Worm (Caenorhabditis elegans): Measurements from ENCODE around the gene srbc-8.

The srbc-8 gene

DNA sequence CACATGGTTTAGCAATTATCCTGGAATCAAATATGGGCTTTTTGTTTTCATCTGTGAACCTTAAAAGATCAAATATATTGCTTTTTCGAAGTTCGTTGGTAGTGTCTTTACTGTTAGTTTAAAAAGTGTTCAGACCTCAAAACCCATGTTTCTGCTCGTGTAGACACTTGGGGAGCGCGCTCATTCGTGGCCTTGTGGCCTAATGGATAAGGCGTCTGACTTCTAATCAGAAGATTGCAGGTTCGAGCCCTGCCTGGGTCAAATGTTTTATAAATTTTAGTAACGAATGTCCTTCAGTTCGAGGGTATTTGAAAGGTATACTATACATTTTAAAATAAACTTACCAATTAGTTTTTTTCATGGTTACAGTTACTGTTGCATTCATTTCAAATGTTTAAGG lies 21.3 kb upstream of the srbc-8 start:
- no peak for TF ChIP-seq W03F9.2 (tag; optimal IDR thresholded peaks at IDR 0.05)
- no peak for TF ChIP-seq him-1 (tag; optimal IDR thresholded peaks at IDR 0.05)
- no peak for TF ChIP-seq dao-5 (tag; optimal IDR thresholded peaks at IDR 0.05)

DNA sequence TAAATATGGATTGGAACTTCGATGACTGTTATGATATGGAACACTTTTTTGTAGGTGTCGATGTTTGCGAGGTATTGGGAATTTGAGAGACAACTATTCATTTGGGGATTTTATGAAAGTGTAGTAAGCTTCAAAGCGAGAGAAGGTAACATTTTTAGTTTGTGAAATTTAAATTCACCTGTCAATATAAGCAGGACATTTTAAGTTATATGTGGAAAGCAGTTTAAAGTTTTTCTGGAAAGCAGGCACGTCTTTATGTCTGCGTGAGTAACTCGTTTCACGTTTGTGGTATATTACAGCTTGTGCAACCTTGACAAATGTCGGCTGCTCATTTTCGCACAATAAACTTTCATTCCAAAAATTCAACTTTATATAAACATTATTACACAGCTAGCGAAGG lies 19.4 kb upstream of the srbc-8 start, which contains the start of gene srh-229:
Gene srh-229 (minus strand): TSS at position 101 of the 400 bp plus-strand sequence.
- TF ChIP-seq him-1 (tag; optimal IDR thresholded peaks at IDR 0.05) (no peak), W03F9.2 (tag; optimal IDR thresholded peaks at IDR 0.05) (no peak), dao-5 (tag; optimal IDR thresholded peaks at IDR 0.05) (no peak)

DNA sequence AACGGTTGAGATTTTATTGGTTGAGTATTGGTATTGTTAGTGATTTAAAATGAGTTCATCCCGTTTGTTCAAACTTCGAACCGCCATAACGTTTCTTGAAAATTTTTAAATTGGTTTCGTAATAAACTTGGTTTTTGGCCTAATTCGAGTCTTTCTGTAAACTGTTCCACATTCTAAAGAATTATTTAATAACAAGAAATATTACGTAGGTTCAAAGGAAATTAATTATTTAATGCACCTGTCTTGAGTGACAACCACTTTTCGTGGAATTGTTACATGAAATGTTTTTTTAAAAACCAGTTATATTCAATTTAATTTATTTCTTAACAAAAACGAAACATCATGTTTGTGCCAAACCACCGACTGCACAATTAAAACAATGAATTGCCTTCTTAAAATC lies 16.3 kb upstream of the srbc-8 start:
- no peak for TF ChIP-seq him-1 (tag; optimal IDR thresholded peaks at IDR 0.05)
- TF ChIP-seq W03F9.2 (tag; optimal IDR thresholded peaks at IDR 0.05): no peak
- TF ChIP-seq dao-5 (tag; optimal IDR thresholded peaks at IDR 0.05): no peak

DNA sequence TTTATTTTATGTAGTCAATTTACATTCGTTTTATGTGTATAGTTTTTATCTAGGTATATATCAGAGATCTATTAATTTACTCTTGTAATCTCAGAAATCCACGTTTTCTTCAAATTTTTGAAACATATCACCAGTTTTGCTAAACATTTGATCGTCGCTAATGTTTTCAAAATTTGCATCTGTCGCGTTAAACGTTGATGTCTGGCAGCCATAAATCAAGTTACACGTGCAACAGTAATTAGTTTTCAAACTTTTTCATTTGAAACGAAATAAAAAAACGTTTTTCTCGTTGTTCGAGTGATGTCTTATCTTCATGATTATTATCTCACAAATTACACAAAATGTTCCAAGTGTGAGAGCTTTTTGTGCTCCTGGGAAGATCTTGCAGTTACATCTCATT lies 12.5 kb upstream of the srbc-8 start, which contains the start of gene srh-79:
Gene srh-79 (plus strand): TSS at position 301 of the 400 bp plus-strand sequence.
- TF ChIP-seq him-1 (tag; optimal IDR thresholded peaks at IDR 0.05) (no peak), W03F9.2 (tag; optimal IDR thresholded peaks at IDR 0.05) (no peak), dao-5 (tag; optimal IDR thresholded peaks at IDR 0.05) (no peak)

DNA sequence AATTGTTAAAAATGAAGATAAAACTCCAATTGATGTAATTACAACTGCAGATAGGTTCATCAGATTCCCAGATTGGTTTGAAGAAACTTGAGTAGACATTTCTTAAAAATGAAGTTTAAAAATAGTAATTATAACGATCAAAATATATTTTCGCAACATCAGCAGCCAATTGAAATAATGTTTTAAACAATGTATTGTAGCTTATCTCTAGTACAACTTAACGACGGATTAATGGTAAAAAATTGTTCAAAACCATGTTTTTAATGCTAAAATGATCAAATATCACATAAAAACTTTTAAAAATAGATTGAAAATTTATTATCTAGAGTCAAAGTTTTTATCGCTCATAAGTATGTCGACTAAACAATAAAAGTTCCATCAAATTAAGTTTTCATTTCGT lies 10.3 kb upstream of the srbc-8 start, which contains the start of gene srbc-11:
Gene srbc-11 (minus strand): TSS at position 101 of the 400 bp plus-strand sequence.
- TF ChIP-seq dao-5 (tag; optimal IDR thresholded peaks at IDR 0.05) (no peak), W03F9.2 (tag; optimal IDR thresholded peaks at IDR 0.05) (no peak), him-1 (tag; optimal IDR thresholded peaks at IDR 0.05) (no peak)

DNA sequence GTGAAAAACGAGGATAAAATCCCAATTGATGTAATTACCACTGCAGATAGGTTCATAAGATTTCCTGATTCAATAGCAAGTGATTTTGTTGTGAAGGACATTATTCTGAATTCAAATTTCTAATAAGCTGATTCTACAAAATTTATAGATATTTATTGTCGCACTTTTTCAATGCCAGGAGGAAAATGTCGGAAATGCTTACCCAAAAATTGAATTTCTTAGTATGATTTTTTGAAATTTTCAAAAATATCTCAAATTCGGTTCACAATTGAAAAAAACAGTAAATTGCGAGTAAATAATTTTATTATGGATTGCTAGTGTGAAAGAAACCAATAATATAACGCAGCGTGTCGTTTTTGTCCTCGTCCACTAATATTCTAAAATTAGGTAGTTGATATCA lies 8.0 kb upstream of the srbc-8 start, which contains the start of gene srbc-10:
Gene srbc-10 (minus strand): TSS at position 101 of the 400 bp plus-strand sequence.
- TF ChIP-seq him-1 (tag; optimal IDR thresholded peaks at IDR 0.05): no peak
- no peak for TF ChIP-seq W03F9.2 (tag; optimal IDR thresholded peaks at IDR 0.05)
- no peak for TF ChIP-seq dao-5 (tag; optimal IDR thresholded peaks at IDR 0.05)

DNA sequence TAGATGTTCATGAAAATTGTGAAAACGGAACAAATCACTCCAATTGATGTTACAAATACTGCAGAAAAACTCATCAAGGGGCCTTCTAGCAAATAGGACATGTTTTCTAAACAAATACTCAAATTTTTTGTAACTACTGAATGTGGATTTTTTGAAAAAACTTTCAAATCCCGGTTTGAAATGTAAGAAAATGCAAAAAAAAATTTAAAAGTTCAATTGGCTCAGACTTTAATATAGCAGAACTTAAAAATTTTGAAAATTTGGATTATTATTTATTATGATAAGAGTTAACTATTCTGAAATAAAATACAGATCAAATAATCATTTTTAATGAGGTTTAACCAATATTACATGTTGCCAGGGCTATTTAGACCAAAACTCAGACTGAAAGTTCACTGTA lies 5.4 kb upstream of the srbc-8 start, which contains the start of gene srbc-9:
Gene srbc-9 (minus strand): TSS at position 101 of the 400 bp plus-strand sequence.
- TF ChIP-seq him-1 (tag; optimal IDR thresholded peaks at IDR 0.05): no peak
- no peak for TF ChIP-seq W03F9.2 (tag; optimal IDR thresholded peaks at IDR 0.05)
- no peak for TF ChIP-seq dao-5 (tag; optimal IDR thresholded peaks at IDR 0.05)

DNA sequence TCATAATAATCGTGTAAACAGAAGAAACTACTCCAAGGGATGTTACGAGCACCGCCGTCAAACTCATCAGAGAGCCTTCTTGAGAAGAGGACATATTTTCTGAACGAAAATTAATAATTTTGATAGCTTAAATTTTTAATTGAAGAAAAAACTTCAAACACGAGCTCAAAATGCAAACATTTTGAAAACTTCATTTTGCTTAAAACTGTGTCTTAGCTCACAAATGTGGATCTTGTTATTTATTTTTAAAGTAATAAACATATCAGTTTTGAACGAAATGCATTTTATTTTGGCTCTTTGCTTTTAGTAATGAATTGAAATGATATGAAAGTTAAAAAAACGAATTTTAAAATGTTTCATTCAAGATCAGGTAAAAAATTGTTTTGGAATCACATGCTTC lies 2.6 kb upstream of the srbc-8 start, which contains the start of gene srbc-7:
Gene srbc-7 (minus strand): TSS at position 101 of the 400 bp plus-strand sequence.
- TF ChIP-seq W03F9.2 (tag; optimal IDR thresholded peaks at IDR 0.05) (no peak), dao-5 (tag; optimal IDR thresholded peaks at IDR 0.05) (no peak), him-1 (tag; optimal IDR thresholded peaks at IDR 0.05) (no peak)

DNA sequence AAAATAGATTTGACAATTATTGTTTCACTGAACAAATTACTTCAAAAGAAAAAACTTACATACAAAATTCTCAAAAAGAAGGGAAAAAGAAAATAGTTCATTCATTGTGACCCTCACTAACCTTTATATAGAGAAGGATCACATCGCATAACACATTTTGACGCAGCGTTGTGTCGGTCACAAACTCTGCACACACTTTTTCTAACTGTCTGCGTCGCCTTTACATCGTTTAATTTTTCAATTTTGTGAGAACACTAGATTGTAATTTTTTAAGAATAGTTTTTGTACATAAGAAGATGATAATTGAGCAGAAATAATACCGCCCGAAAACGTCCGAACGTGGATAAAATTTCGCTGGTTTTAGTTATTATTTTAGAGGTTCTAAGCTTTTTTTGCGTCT lies 4.0 kb downstream of the srbc-8 start, which contains the start of gene C18B10.6:
Gene C18B10.6 (minus strand): TSS at position 101 of the 400 bp plus-strand sequence.
- TF ChIP-seq him-1 (tag; optimal IDR thresholded peaks at IDR 0.05): no peak
- TF ChIP-seq dao-5 (tag; optimal IDR thresholded peaks at IDR 0.05): no peak
- no peak for TF ChIP-seq W03F9.2 (tag; optimal IDR thresholded peaks at IDR 0.05)

DNA sequence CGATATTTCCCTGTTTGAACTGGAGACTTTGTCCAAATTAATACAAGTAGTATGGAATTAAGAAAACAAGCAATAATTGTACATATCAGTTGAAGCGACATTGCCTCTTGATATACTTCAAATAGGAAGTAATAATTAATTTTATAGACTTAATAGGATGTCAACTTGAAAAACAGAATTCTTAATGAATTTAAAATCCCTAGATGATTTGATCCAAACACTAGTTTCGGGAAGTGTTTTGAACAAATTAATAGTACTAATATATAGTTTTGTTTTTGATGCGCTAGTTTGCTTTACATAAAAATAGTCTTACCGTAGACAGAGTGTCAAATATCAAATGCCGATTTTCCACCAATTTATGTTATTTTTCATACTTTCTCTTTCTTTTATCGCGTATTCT lies 6.5 kb downstream of the srbc-8 start, which contains the start of gene str-190:
Gene str-190 (minus strand): TSS at position 101 of the 400 bp plus-strand sequence.
- no peak for TF ChIP-seq him-1 (tag; optimal IDR thresholded peaks at IDR 0.05)
- TF ChIP-seq W03F9.2 (tag; optimal IDR thresholded peaks at IDR 0.05): no peak
- TF ChIP-seq dao-5 (tag; optimal IDR thresholded peaks at IDR 0.05): no peak

DNA sequence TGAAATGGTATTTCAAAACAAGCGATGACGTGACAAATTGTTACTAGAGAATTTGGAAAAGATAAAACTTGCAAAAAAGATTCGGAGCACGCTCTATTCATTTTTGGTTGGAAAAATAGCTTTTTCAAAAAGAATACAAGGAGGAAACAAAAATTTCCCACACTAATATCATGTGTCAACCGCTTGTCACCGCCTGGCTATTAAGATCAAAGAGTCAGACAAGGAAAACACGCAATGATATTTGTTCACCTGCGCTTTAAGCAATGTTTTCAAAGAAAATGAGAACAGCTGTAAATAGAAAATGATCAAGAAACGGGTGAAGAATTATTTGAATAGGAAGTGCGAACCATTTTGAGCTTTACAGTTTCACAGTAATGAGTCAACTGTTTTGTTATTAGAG lies 8.1 kb downstream of the srbc-8 start, which contains the start of gene srh-125:
Gene srh-125 (minus strand): TSS at position 101 of the 400 bp plus-strand sequence.
- no peak for TF ChIP-seq him-1 (tag; optimal IDR thresholded peaks at IDR 0.05)
- no peak for TF ChIP-seq dao-5 (tag; optimal IDR thresholded peaks at IDR 0.05)
- TF ChIP-seq W03F9.2 (tag; optimal IDR thresholded peaks at IDR 0.05): no peak

DNA sequence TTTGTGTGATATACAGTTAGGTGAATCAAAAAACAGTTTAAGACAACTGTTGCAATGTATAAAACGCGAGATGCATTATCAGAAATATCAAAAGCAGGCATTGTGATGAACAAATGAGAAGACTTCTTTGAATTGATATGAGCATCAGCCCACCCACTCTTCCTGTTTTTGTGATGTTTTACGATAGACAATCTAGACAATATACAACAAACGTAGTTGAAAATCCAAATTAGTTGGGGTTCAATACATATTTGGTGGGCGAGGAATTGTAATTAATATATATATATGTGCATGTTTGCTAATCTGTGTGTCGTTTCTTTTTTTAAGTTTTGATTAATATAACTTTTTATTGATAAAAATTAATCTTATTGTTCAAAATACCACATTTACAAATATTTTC lies 12.1 kb downstream of the srbc-8 start, which contains the start of gene str-28:
Gene str-28 (minus strand): TSS at position 101 of the 400 bp plus-strand sequence.
- TF ChIP-seq W03F9.2 (tag; optimal IDR thresholded peaks at IDR 0.05): no peak
- no peak for TF ChIP-seq dao-5 (tag; optimal IDR thresholded peaks at IDR 0.05)

DNA sequence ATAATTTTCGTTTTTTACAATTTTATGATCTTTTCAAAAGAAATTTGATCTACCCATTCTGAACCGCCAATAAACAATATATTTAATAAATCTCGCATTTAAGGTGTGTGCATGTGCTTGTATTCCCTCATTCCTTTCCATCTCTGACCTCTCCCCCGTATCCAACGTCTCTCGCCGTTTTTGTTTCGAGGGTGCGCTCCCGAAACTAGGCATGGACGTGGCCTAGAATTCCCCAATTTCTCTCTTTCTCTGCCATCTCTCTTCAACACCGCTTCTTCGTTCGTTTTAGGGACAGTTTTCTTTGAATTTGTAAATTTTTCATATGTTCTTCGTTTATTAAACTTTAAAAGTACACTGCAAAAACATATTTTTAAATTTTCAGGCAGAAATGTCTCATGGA lies 19.4 kb downstream of the srbc-8 start, which contains the start of gene F25E5.1:
Gene F25E5.1 (plus strand): TSS at position 376 of the 400 bp plus-strand sequence.
- no peak for TF ChIP-seq him-1 (tag; optimal IDR thresholded peaks at IDR 0.05)
- TF ChIP-seq dao-5 (tag; optimal IDR thresholded peaks at IDR 0.05): no peak
- TF ChIP-seq W03F9.2 (tag; optimal IDR thresholded peaks at IDR 0.05): no peak

DNA sequence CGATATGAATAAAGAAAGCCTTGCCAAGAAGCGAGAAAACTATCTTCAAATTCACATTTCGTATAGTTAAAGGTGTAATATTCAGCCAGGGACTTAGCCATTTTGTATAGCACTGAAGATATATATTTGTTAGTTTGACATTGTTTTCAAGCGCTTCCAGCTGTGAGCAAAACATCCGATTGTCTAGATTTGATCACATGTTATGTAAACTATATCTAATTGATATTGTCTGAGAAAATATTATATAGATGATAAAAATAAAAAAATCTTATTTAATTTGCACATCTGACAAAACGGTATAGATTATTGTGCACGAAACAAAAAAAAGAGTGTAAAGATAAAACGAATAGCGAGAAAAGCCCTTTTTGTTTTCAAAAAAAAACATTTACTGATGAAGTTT lies 20.2 kb downstream of the srbc-8 start, which contains the start of gene srh-89:
Gene srh-89 (minus strand): TSS at position 101 of the 400 bp plus-strand sequence.
- no peak for TF ChIP-seq dao-5 (tag; optimal IDR thresholded peaks at IDR 0.05)

DNA sequence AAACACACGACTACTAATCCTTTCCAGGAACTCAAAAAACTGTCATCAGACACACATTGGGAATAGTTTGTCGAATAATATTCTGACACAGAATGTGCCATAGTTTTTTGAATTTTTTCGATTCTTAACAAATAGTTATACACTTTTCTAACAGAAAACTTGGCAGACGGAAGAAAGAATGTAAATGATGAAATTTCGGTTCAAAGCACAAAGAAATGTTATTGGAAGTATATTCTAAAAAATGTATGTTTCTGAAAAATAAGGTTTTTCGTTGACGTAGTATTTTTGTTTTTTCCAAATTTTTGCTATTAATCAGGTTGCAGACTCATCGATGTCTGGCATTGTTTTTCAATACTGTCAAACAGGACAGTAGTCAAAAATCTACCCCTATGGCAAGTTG lies 24.0 kb downstream of the srbc-8 start, which contains the start of gene srh-92:
Gene srh-92 (minus strand): TSS at position 101 of the 400 bp plus-strand sequence.
- TF ChIP-seq dao-5 (tag; optimal IDR thresholded peaks at IDR 0.05) (no peak), him-1 (tag; optimal IDR thresholded peaks at IDR 0.05) (no peak), W03F9.2 (tag; optimal IDR thresholded peaks at IDR 0.05) (no peak)
